Fruit fly (Drosophila melanogaster): ENCODE data around the gene Itgbn.

The Itgbn gene

DNA sequence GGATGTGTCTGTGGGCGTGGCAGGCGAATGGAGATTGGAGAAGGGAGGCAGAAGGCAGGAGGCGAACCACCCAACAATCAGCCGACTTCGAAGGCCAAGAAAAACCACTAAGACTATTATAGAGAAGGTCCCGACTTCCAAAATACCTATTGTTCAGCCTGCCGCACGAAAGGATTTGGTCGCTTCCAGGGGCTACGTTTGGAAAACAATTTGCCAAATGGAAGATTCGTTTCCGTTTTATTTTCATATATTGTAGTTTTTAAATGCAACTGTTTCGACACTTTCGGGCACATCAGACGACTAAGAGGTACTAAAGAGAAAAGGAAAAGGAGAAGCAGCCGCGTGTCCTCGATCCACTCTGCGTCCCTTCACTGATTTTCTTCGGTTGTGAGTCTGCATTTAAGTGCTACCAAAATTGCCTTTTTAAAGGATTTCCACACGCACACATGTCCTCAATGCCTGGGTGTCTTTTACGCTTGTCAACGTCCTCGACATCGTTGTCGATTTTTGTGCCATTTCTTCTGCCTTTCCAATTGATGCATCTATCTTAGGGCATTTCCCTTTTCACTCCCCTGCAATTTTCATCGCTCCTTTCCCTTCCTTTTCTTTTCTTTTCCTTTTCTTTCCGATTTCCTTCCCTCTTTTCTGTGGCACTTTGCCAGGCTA lies 17.0 kb upstream of the Itgbn start (continued):
- peak; percentile 30 for TF ChIP-seq lab (GFP tag; optimal IDR thresholded peaks at IDR 0.05)
- TF ChIP-seq D19B (GFP tag; optimal IDR thresholded peaks at IDR 0.05), result peak; percentile 70
- TF ChIP-seq gro (GFP tag; optimal IDR thresholded peaks at IDR 0.05), result no peak
- peak; percentile 88 for TF ChIP-seq Med (GFP tag)
- peak in 1 of 2 experiments; percentile 39 for TF ChIP-seq chif (GFP tag; optimal IDR thresholded peaks at IDR 0.05)
- peak; percentile 26 for TF ChIP-seq CG7839 (tag; optimal IDR thresholded peaks at IDR 0.05)
- peak; percentile 54 for TF ChIP-seq CG4404 (GFP tag; IDR thresholded peaks at IDR 0.05)
- TF ChIP-seq Ptx1 (GFP tag; IDR thresholded peaks at IDR 0.05), result 0 out of 2 replicates have a peak, but pooled peaks have one; percentile 23
- TF ChIP-seq zfh1 (GFP tag; IDR thresholded peaks at IDR 0.05), result 0 out of 3 replicates have a peak, but pooled peaks have one; percentile 33
- peak; percentile 0 for TF ChIP-seq Blimp-1 (GFP tag; optimal IDR thresholded peaks at IDR 0.05)
- 0 out of 3 replicates have a peak, but pooled peaks have one; percentile 17 for TF ChIP-seq CG2199 (GFP tag; IDR thresholded peaks at IDR 0.05)
- TF ChIP-seq twi (tag; optimal IDR thresholded peaks at IDR 0.05), result peak; percentile 77
- peak; percentile 21 for TF ChIP-seq CG1603 (tag; optimal IDR thresholded peaks at IDR 0.05)
- peak; percentile 15 for TF ChIP-seq dmrt11E (tag; optimal IDR thresholded peaks at IDR 0.05)
- TF ChIP-seq CG18599 (GFP tag; optimal IDR thresholded peaks at IDR 0.05), result peak; percentile 13

DNA sequence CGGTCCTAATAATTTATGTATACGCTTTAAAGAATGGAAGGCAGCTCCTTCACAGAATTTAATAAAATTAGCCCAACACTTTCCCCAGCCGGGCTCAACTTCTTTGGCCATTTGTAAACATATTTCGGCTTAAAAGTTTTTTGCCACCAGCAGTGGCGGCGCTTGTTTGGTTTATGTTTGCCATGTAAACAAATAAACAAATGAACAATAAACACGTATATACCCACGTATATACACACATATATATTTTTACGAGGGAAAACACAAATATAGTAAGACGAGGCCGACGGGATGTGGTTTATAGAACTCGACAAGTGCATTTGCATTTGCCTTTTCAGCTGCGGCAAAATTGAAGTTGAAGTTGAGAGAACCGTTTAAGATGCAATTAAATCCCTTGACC lies 15.1 kb upstream of the Itgbn start:
- TF ChIP-seq ERR (GFP tag; optimal IDR thresholded peaks at IDR 0.05) (no peak), nau (GFP tag; optimal IDR thresholded peaks at IDR 0.05) (peak; percentile 73), ac (GFP tag; optimal IDR thresholded peaks at IDR 0.05) (peak; percentile 39), CG7987 (GFP tag; optimal IDR thresholded peaks at IDR 0.05) (peak; percentile 82), Mrtf (GFP tag; IDR thresholded peaks at IDR 0.05) (no peak), CG11723 (GFP tag; optimal IDR thresholded peaks at IDR 0.05) (peak; percentile 23), CG3838 (GFP tag; optimal IDR thresholded peaks at IDR 0.05) (no peak), HLH4C (GFP tag; IDR thresholded peaks at IDR 0.05; ENCODE audit: partially characterized antibody) (no peak), z (GFP tag; IDR thresholded peaks at IDR 0.05) (0 out of 3 replicates have a peak, but pooled peaks have one; percentile 31), pfk (GFP tag; optimal IDR thresholded peaks at IDR 0.05) (peak; percentile 56), CG3281 (GFP tag; optimal IDR thresholded peaks at IDR 0.05) (peak; percentile 70), Poxn (GFP tag; IDR thresholded peaks at IDR 0.05) (no peak), CTCF (GFP tag; optimal IDR thresholded peaks at IDR 0.05) (peak; percentile 13), CG34224 (GFP tag; IDR thresholded peaks at IDR 0.05; ENCODE audit: partially characterized antibody) (no peak), unpg (GFP tag; optimal IDR thresholded peaks at IDR 0.05) (peak; percentile 31), Nf-YA (GFP tag; IDR thresholded peaks at IDR 0.05) (no peak), CG2712 (tag; optimal IDR thresholded peaks at IDR 0.05) (peak; percentile 56), CG17912 (GFP tag; optimal IDR thresholded peaks at IDR 0.05) (no peak), tup (GFP tag; optimal IDR thresholded peaks at IDR 0.05) (no peak), Sry-β (GFP tag; optimal IDR thresholded peaks at IDR 0.05) (peak; percentile 60), pros (GFP tag; optimal IDR thresholded peaks at IDR 0.05) (peak; percentile 16), CG13775 (GFP tag; optimal IDR thresholded peaks at IDR 0.05) (no peak), CG1233 (GFP tag; optimal IDR thresholded peaks at IDR 0.05) (peak; percentile 73), Oli (tag; optimal IDR thresholded peaks at IDR 0.05) (no peak), ara (GFP tag; IDR thresholded peaks at IDR 0.05) (peak; percentile 71), prd (optimal IDR thresholded peaks at IDR 0.05) (no peak), prd (GFP tag; IDR thresholded peaks at IDR 0.05) (peak; percentile 23; the same call in 2 of the 3 replicates), ase (GFP tag; IDR thresholded peaks at IDR 0.05) (no peak), bab2 (GFP tag; optimal IDR thresholded peaks at IDR 0.05) (no peak), kay (GFP tag; optimal IDR thresholded peaks at IDR 0.05) (peak; percentile 3), Blimp-1 (GFP tag; optimal IDR thresholded peaks at IDR 0.05) (peak; percentile 77), Meics (GFP tag; optimal IDR thresholded peaks at IDR 0.05) (peak; percentile 54), seq (GFP tag; IDR thresholded peaks at IDR 0.05) (0 out of 2 replicates have a peak, but pooled peaks have one; percentile 11), unc-4 (GFP tag; IDR thresholded peaks at IDR 0.05; ENCODE audit: partially characterized antibody) (no peak), PHDP (tag; optimal IDR thresholded peaks at IDR 0.05) (peak; percentile 31)

Data from whole organism, embryonic.